Worm (Caenorhabditis elegans): Measurements from ENCODE around the gene col-12.

DNA sequence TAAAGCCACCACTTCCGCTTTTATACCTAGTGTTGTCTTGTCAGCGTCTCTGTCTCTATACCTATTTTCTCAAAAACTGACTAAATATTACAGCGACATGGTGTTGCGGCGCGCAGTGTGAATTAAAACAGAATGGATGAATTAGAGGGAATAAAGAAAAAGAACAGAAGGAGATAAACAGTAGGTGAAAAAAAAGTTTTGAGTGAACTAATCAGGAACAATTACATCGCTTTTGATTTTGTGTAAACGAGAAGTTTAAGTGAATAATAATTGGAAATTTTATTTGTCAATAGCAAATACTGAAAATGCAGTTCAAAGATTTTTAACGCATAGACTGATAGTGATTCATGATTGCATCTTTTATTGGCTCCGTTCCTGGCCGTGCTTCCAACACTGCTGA is at the start of gene col-12:
- TF ChIP-seq nhr-11 (tag; optimal IDR thresholded peaks at IDR 0.05) (no peak), mep-1 (tag; optimal IDR thresholded peaks at IDR 0.05) (no peak), unc-62 (GFP tag; optimal IDR thresholded peaks at IDR 0.05 in 1 of 2) (no peak), unc-62 (tag; optimal IDR thresholded peaks at IDR 0.05) (no peak), lsy-2 (tag; optimal IDR thresholded peaks at IDR 0.05) (no peak), nhr-6 (tag; optimal IDR thresholded peaks at IDR 0.05) (no peak), nhr-28 (tag; optimal IDR thresholded peaks at IDR 0.05) (no peak)
